Fruit fly (Drosophila melanogaster) whole organism, embryonic: ENCODE data around the gene kat-60L1.

Experiments used
- BEAF-32 ChIP-seq: fragments of 200-800 bp; sonication (Bioruptor generic); optimal IDR thresholded peaks from 3 replicates; lab custom pipeline; 2017; ENCODE audit warnings: missing biosample characterization, missing genetic modification characterization, mild to moderate bottlenecking, moderate library complexity, missing genetic modification reagents
- BtbVII ChIP-seq: fragments of 200-800 bp; sonication (Bioruptor generic); optimal IDR thresholded peaks from 3 replicates; lab custom pipeline; 2017; ENCODE audit warnings: missing biosample characterization, mild to moderate bottlenecking, missing genetic modification characterization
- CG1024 ChIP-seq: fragments of 200-800 bp; sonication (Bioruptor generic); IDR thresholded peaks from 2 replicates; pipeline ENCODE4 v1.3.6; 2022; ENCODE audit warnings: missing biosample characterization, missing genetic modification characterization
- CG10543 ChIP-seq: fragments of 200-800 bp; sonication (Bioruptor generic); optimal IDR thresholded peaks from 3 replicates; lab custom pipeline; 2017; ENCODE audit warnings: missing biosample characterization, mild to moderate bottlenecking, missing genetic modification characterization, moderate library complexity
- CG10654 ChIP-seq: fragments of 200-800 bp; sonication (Bioruptor generic); optimal IDR thresholded peaks from 2 replicates; lab custom pipeline; 2016; ENCODE audit warnings: missing biosample characterization, missing genetic modification characterization
- CG10959 ChIP-seq: fragments of 200-800 bp; sonication (Bioruptor generic); IDR thresholded peaks from 2 replicates; pipeline ENCODE4 v1.3.6; 2022; ENCODE audit warnings: missing biosample characterization, missing genetic modification characterization
- CG10979 ChIP-seq: fragments of 200-800 bp; sonication (Bioruptor generic); optimal IDR thresholded peaks from 2 replicates; lab custom pipeline; 2018; ENCODE audit warnings: missing biosample characterization, mild to moderate bottlenecking, missing genetic modification characterization, moderate library complexity
- CG11504 ChIP-seq: fragments of 200-800 bp; sonication (Bioruptor generic); optimal IDR thresholded peaks from 3 replicates; lab custom pipeline; 2019; ENCODE audit warnings: missing biosample characterization, mild to moderate bottlenecking, missing genetic modification characterization, moderate library complexity
- CG15479 ChIP-seq: fragments of 200-800 bp; sonication (Bioruptor generic); optimal IDR thresholded peaks from 3 replicates; lab custom pipeline; 2019; ENCODE audit warnings: missing biosample characterization, mild to moderate bottlenecking, missing genetic modification characterization, moderate library complexity
- CG1603 ChIP-seq: fragments of 200-800 bp; sonication (Bioruptor generic); optimal IDR thresholded peaks from 2 replicates; lab custom pipeline; 2019; ENCODE audit warnings: missing biosample characterization, mild to moderate bottlenecking, missing genetic modification characterization, moderate library complexity
- CG1647 ChIP-seq: fragments of 200-800 bp; sonication (Bioruptor generic); optimal IDR thresholded peaks from 3 replicates; lab custom pipeline; 2016; ENCODE audit warnings: missing biosample characterization, missing genetic modification characterization
- CG32767 ChIP-seq: fragments of 200-800 bp; sonication (Bioruptor generic); IDR thresholded peaks from 2 replicates; pipeline ENCODE4 v1.3.6; 2022; ENCODE audit warnings: missing biosample characterization, missing genetic modification characterization
- CG34422 ChIP-seq: fragments of 200-800 bp; sonication (Bioruptor generic); IDR thresholded peaks from 3 replicates; pipeline ENCODE4 v1.3.6; 2022; ENCODE audit warnings: missing biosample characterization, missing genetic modification characterization
- CG3838 ChIP-seq: fragments of 200-800 bp; sonication (Bioruptor generic); optimal IDR thresholded peaks from 3 replicates; lab custom pipeline; 2016; ENCODE audit warnings: missing biosample characterization, missing genetic modification characterization
- CG43689 ChIP-seq: fragments of 200-800 bp; sonication (Bioruptor generic); IDR thresholded peaks from 2 replicates; pipeline ENCODE4 v1.3.6; 2022; ENCODE audit warnings: missing biosample characterization, missing genetic modification characterization
- CG6654 ChIP-seq: fragments of 200-800 bp; sonication (Bioruptor generic); optimal IDR thresholded peaks from 2 replicates; lab custom pipeline; 2017; ENCODE audit warnings: missing biosample characterization, mild to moderate bottlenecking, missing genetic modification characterization
- CG7556 ChIP-seq: fragments of 200-800 bp; sonication (Bioruptor generic); optimal IDR thresholded peaks from 2 replicates; lab custom pipeline; 2017; ENCODE audit warnings: missing biosample characterization, mild to moderate bottlenecking, missing genetic modification characterization
- CG8281 ChIP-seq: fragments of 200-800 bp; sonication (Bioruptor generic); optimal IDR thresholded peaks from 2 replicates; lab custom pipeline; 2018; ENCODE audit warnings: missing biosample characterization, mild to moderate bottlenecking, missing genetic modification characterization, moderate library complexity
- CG8388 ChIP-seq: fragments of 200-800 bp; sonication (Bioruptor generic); optimal IDR thresholded peaks from 2 replicates; lab custom pipeline; 2019; ENCODE audit warnings: missing biosample characterization, mild to moderate bottlenecking, missing genetic modification characterization, moderate library complexity
- CG9727 ChIP-seq: fragments of 200-800 bp; sonication (Bioruptor generic); optimal IDR thresholded peaks from 3 replicates; lab custom pipeline; 2017; ENCODE audit warnings: missing biosample characterization, mild to moderate bottlenecking, missing genetic modification characterization
- CG9817 ChIP-seq: fragments of 200-800 bp; sonication (Bioruptor generic); optimal IDR thresholded peaks from 2 replicates; lab custom pipeline; 2018; ENCODE audit warnings: missing biosample characterization, mild to moderate bottlenecking, missing genetic modification characterization, moderate library complexity
- Camta ChIP-seq: fragments of 200-800 bp; sonication (Bioruptor generic); optimal IDR thresholded peaks from 2 replicates; lab custom pipeline; 2016; ENCODE audit warnings: missing biosample characterization, missing genetic modification characterization
- CkIIα-i1 ChIP-seq: fragments of 200-800 bp; sonication (Bioruptor generic); IDR thresholded peaks from 2 replicates; pipeline ENCODE4 v1.3.6; 2022; ENCODE audit warnings: missing biosample characterization, missing genetic modification characterization
- CrebB ChIP-seq: fragments of 200-800 bp; sonication (Bioruptor generic); optimal IDR thresholded peaks from 3 replicates; lab custom pipeline; 2018; ENCODE audit warnings: missing biosample characterization, mild to moderate bottlenecking, missing genetic modification characterization
- Dll ChIP-seq: fragments of 200-800 bp; sonication (Bioruptor generic); IDR thresholded peaks from 4 replicates; pipeline ENCODE4 v1.3.6; 2022; ENCODE audit warnings: missing biosample characterization, missing genetic modification characterization; ENCODE audit not compliant: partially characterized antibody
- Dp ChIP-seq: fragments of 200-800 bp; sonication (Bioruptor generic); optimal IDR thresholded peaks from 2 replicates; lab custom pipeline; 2018; ENCODE audit warnings: missing biosample characterization, mild to moderate bottlenecking, missing genetic modification characterization, moderate library complexity
- Fer1 ChIP-seq: fragments of 200-800 bp; sonication (Bioruptor generic); optimal IDR thresholded peaks from 2 replicates; lab custom pipeline; 2017; ENCODE audit warnings: missing biosample characterization, mild to moderate bottlenecking, missing genetic modification characterization
- GATAe ChIP-seq: fragments of 200-800 bp; sonication (Bioruptor generic); conservative IDR thresholded peaks from 2 replicates; pipeline ENCODE4 v1.3.6; 2022; ENCODE audit warnings: missing biosample characterization, missing genetic modification characterization
- Mes4 ChIP-seq: fragments of 200-800 bp; sonication (Bioruptor generic); optimal IDR thresholded peaks from 2 replicates; lab custom pipeline; 2016; ENCODE audit warnings: missing biosample characterization, missing genetic modification characterization
- Neu2 ChIP-seq: fragments of 200-800 bp; sonication (Bioruptor generic); optimal IDR thresholded peaks from 3 replicates; lab custom pipeline; 2016; ENCODE audit warnings: missing biosample characterization, missing genetic modification characterization, borderline replicate concordance
- Sin3A ChIP-seq: fragments of >200 bp; optimal IDR thresholded peaks from 2 replicates; lab custom pipeline; 2018
- Six4 ChIP-seq: fragments of 200-800 bp; sonication (Bioruptor generic); optimal IDR thresholded peaks from 2 replicates; lab custom pipeline; 2016; ENCODE audit warnings: missing biosample characterization, missing genetic modification characterization
- Sry-δ ChIP-seq: fragments of 200-800 bp; sonication (Bioruptor generic); optimal IDR thresholded peaks from 2 replicates; lab custom pipeline; 2016; ENCODE audit warnings: missing biosample characterization, missing genetic modification characterization
- Ssrp ChIP-seq: fragments of 200-800 bp; sonication (Bioruptor generic); optimal IDR thresholded peaks from 2 replicates; lab custom pipeline; 2018; ENCODE audit warnings: missing biosample characterization, mild to moderate bottlenecking, missing genetic modification characterization, moderate library complexity
- Xbp1 ChIP-seq: fragments of 200-800 bp; sonication (Bioruptor generic); optimal IDR thresholded peaks from 3 replicates; lab custom pipeline; 2016; ENCODE audit warnings: missing biosample characterization, mild to moderate bottlenecking, missing genetic modification characterization
- YL-1 ChIP-seq: fragments of 200-800 bp; sonication (Bioruptor generic); optimal IDR thresholded peaks from 3 replicates; lab custom pipeline; 2017; ENCODE audit warnings: missing biosample characterization, mild to moderate bottlenecking, missing genetic modification characterization
- ara ChIP-seq: fragments of 200-800 bp; sonication (Bioruptor generic); IDR thresholded peaks from 2 replicates; pipeline ENCODE4 v1.3.6; 2022; ENCODE audit warnings: missing biosample characterization, missing genetic modification characterization
- bigmax ChIP-seq: fragments of 200-800 bp; sonication (Bioruptor generic); optimal IDR thresholded peaks from 2 replicates; lab custom pipeline; 2018; ENCODE audit warnings: missing biosample characterization, mild to moderate bottlenecking, missing genetic modification characterization
- bowl ChIP-seq: fragments of 200-800 bp; sonication (Bioruptor generic); IDR thresholded peaks from 2 replicates; pipeline ENCODE4 v1.3.6; 2022; ENCODE audit warnings: missing biosample characterization, missing genetic modification characterization
- eyg ChIP-seq: fragments of 200-800 bp; sonication (Bioruptor generic); optimal IDR thresholded peaks from 3 replicates; lab custom pipeline; 2016; ENCODE audit warnings: missing biosample characterization, missing genetic modification characterization
- gem ChIP-seq: fragments of 200-800 bp; sonication (Bioruptor generic); optimal IDR thresholded peaks from 2 replicates; lab custom pipeline; 2019; ENCODE audit warnings: missing biosample characterization, mild to moderate bottlenecking, missing genetic modification characterization, moderate library complexity
- grn ChIP-seq: fragments of 200-800 bp; sonication (Bioruptor generic); optimal IDR thresholded peaks from 3 replicates; lab custom pipeline; 2017; ENCODE audit warnings: missing biosample characterization, missing genetic modification characterization
- hb ChIP-seq: fragments of 200-800 bp; sonication (Bioruptor generic); IDR thresholded peaks from 3 replicates; pipeline ENCODE4 v1.3.6; 2022; ENCODE audit warnings: missing biosample characterization, missing genetic modification characterization; ENCODE audit not compliant: partially characterized antibody
- kah ChIP-seq: fragments of 200-800 bp; sonication (Bioruptor generic); optimal IDR thresholded peaks from 2 replicates; lab custom pipeline; 2018; ENCODE audit warnings: missing biosample characterization, mild to moderate bottlenecking, missing genetic modification characterization
- kay ChIP-seq: fragments of 200-800 bp; sonication (Bioruptor generic); optimal IDR thresholded peaks from 2 replicates; lab custom pipeline; 2016; ENCODE audit warnings: missing biosample characterization, missing genetic modification characterization
- lmd ChIP-seq: fragments of 200-800 bp; sonication (Bioruptor generic); IDR thresholded peaks from 2 replicates; pipeline ENCODE4 v1.3.6; 2022; ENCODE audit warnings: missing biosample characterization, missing genetic modification characterization
- org-1 ChIP-seq: fragments of 200-800 bp; sonication (Bioruptor generic); optimal IDR thresholded peaks from 2 replicates; lab custom pipeline; 2017; ENCODE audit warnings: missing biosample characterization, missing genetic modification characterization
- p53 ChIP-seq: fragments of 200-800 bp; sonication (Bioruptor generic); optimal IDR thresholded peaks from 2 replicates; lab custom pipeline; 2016; ENCODE audit warnings: missing biosample characterization, missing genetic modification characterization
- sisA ChIP-seq: fragments of 200-800 bp; sonication (Bioruptor generic); IDR thresholded peaks from 2 replicates; pipeline ENCODE4 v1.3.6; 2022; ENCODE audit warnings: missing biosample characterization, missing genetic modification characterization
- sr ChIP-seq: fragments of 200-800 bp; sonication (Bioruptor generic); IDR thresholded peaks from 3 replicates; pipeline ENCODE4 v1.3.6; 2022; ENCODE audit warnings: missing biosample characterization, missing genetic modification characterization
- stwl ChIP-seq: fragments of 200-800 bp; sonication (Bioruptor generic); optimal IDR thresholded peaks from 3 replicates; lab custom pipeline; 2018; ENCODE audit warnings: missing biosample characterization, mild to moderate bottlenecking, missing genetic modification characterization, moderate library complexity

Gene kat-60L1

DNA sequence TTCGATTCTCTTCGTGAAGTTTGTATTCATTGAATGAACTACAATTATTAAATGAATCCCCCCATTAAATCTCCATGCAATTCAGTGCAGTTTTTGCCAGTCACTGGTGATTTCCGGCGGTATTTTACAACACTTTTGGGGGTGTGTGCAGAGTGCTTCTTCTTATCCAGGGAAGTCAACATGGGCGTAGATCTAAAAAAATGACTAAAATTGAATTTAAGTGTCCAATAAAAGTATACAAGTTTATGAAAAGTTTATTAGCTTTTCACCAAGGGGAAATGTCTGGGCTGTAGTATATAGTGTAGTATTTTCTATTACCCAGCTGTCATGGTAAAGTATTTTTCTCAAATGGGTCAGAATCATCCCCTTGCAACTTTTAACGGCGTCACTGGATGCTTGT, 9.9 kb downstream of the kat-60L1 start, which contains the start of gene Hpf1 (continued):
- TF ChIP-seq CG43689 (GFP tag; lab: Robert Waterston, UW), result peak; percentile 94
- peak; percentile 97 for TF ChIP-seq CG1603 (tag; lab: Kevin White, UChicago)
- TF ChIP-seq grn (GFP tag; lab: Kevin White, UChicago), result no peak
- peak; percentile 98 for TF ChIP-seq CG10979
- peak; percentile 52 for TF ChIP-seq Dp
- peak; percentile 92 for TF ChIP-seq bowl (GFP tag; lab: Robert Waterston, UW)
- TF ChIP-seq Ssrp (tag; lab: Kevin White, UChicago), result peak; percentile 97
- TF ChIP-seq gem (tag; lab: Kevin White, UChicago), result peak; percentile 99
- peak; percentile 96 for TF ChIP-seq kay
- TF ChIP-seq CkIIα-i1, result peak; percentile 81; the same call in 1 of the 2 replicates
- peak; percentile 98 for TF ChIP-seq Camta (GFP tag; lab: Kevin White, UChicago)
- peak; percentile 99 for TF ChIP-seq Fer1 (GFP tag; lab: Kevin White, UChicago)
- TF ChIP-seq hb (GFP tag; lab: Robert Waterston, UW), result no peak
- peak; percentile 97 for TF ChIP-seq org-1 (GFP tag; lab: Kevin White, UChicago)
- peak; percentile 98 for TF ChIP-seq lmd
- TF ChIP-seq kah (GFP tag; lab: Kevin White, UChicago), result peak; percentile 92
- peak; percentile 89 for TF ChIP-seq CG1024 (GFP tag; lab: Robert Waterston, UW)
- peak; percentile 81 for TF ChIP-seq Sry-δ
- peak; percentile 97 for TF ChIP-seq CG10654
- TF ChIP-seq YL-1 (GFP tag; lab: Kevin White, UChicago), result peak; percentile 92
- peak; percentile 96 for TF ChIP-seq ara (GFP tag; lab: Robert Waterston, UW)
- TF ChIP-seq Xbp1 (GFP tag; lab: Kevin White, UChicago), result peak; percentile 99
- peak; percentile 97 for TF ChIP-seq CG32767 (GFP tag; lab: Robert Waterston, UW)
- TF ChIP-seq CG11504 (tag; lab: Kevin White, UChicago), result peak; percentile 97
- peak; percentile 96 for TF ChIP-seq GATAe (GFP tag; lab: Robert Waterston, UW)
- TF ChIP-seq CG9727, result peak; percentile 98
- peak; percentile 98 for TF ChIP-seq Six4
- TF ChIP-seq bigmax (GFP tag; lab: Kevin White, UChicago), result peak; percentile 73
- TF ChIP-seq CG9817 (tag; lab: Kevin White, UChicago), result peak; percentile 98
- peak; percentile 90 for TF ChIP-seq CG6654 (GFP tag; lab: Kevin White, UChicago)
- peak; percentile 95 for TF ChIP-seq CG10543 (GFP tag; lab: Kevin White, UChicago)
- peak; percentile 96 for TF ChIP-seq CG8388 (GFP tag; lab: Kevin White, UChicago)
- TF ChIP-seq CG34422 (GFP tag; lab: Robert Waterston, UW), result peak; percentile 98
- TF ChIP-seq BtbVII (GFP tag; lab: Kevin White, UChicago), result peak; percentile 98
- peak; percentile 86 for TF ChIP-seq stwl
- TF ChIP-seq eyg, result peak; percentile 98
- peak; percentile 91 for TF ChIP-seq CG8281 (tag; lab: Kevin White, UChicago)
- peak; percentile 95 for TF ChIP-seq CG3838 (GFP tag; lab: Kevin White, UChicago)
- TF ChIP-seq Neu2 (GFP tag; lab: Kevin White, UChicago), result peak; percentile 92
- TF ChIP-seq CG1647 (GFP tag; lab: Kevin White, UChicago), result peak; percentile 98
- TF ChIP-seq CrebB (tag; lab: Kevin White, UChicago), result peak; percentile 98
- TF ChIP-seq sr, result peak; percentile 86; the same call in 2 of the 3 replicates
- TF ChIP-seq CG7556, result peak; percentile 97
- peak; percentile 55; the same call in 3 of the 4 replicates for TF ChIP-seq Dll (GFP tag; lab: Robert Waterston, UW)
- peak; percentile 97 for TF ChIP-seq Mes4 (GFP tag; lab: Kevin White, UChicago)
- TF ChIP-seq BEAF-32 (GFP tag; lab: Kevin White, UChicago), result peak; percentile 44
- TF ChIP-seq Sin3A (lab: Kevin White, UChicago), result no peak
- peak; percentile 73 for TF ChIP-seq CG15479
- TF ChIP-seq p53, result peak; percentile 96
- peak; percentile 93 for TF ChIP-seq CG10959 (GFP tag; lab: Robert Waterston, UW)
- TF ChIP-seq sisA (GFP tag; lab: Robert Waterston, UW), result peak; percentile 98
